Worm (Caenorhabditis elegans) whole organism, young adult: ENCODE data around the gene rde-11.

Source experiments
- mes-4 ChIP-seq: sonication (generic microtip); optimal IDR thresholded peaks from 2 replicates; lab custom pipeline; 2016; ENCODE audit warnings: missing genotype, missing genetic modification characterization, missing compliant biosample characterization
- snpc-1.3 ChIP-seq: sonication (generic microtip); optimal IDR thresholded peaks from 2 replicates; lab custom pipeline; 2017; ENCODE audit warnings: missing genetic modification characterization, mild to moderate bottlenecking, missing compliant biosample characterization, antibody characterized with exemption, moderate library complexity, missing genotype, missing genetic modification reagents; ENCODE audit not compliant: insufficient read depth

- TF ChIP-seq snpc-1.3 (tag; lab: Kevin White, UChicago) (no peak), mes-4 (no peak)
Observed at ce11 chrIV:13056026-13056425, 49.0 kb upstream of the rde-11 start, which contains the start of gene scl-1.
